Fruit fly (Drosophila melanogaster) whole organism, embryonic: Measurements from ENCODE around the gene FucTD.

Experiments used
- CG10979 ChIP-seq: fragments of 200-800 bp; sonication (Bioruptor generic); optimal IDR thresholded peaks from 2 replicates; lab custom pipeline; 2018; ENCODE audit warnings: missing biosample characterization, mild to moderate bottlenecking, missing genetic modification characterization, moderate library complexity
- CG11695 ChIP-seq: fragments of 200-800 bp; sonication (Bioruptor generic); IDR thresholded peaks from 3 replicates; pipeline ENCODE4 v1.3.6; 2022; ENCODE audit warnings: missing biosample characterization, missing genetic modification characterization
- CG12071 ChIP-seq: fragments of 200-800 bp; sonication (Bioruptor generic); optimal IDR thresholded peaks from 3 replicates; lab custom pipeline; 2018; ENCODE audit warnings: missing biosample characterization, mild to moderate bottlenecking, missing genetic modification characterization
- CG12769 ChIP-seq: fragments of 200-800 bp; sonication (Bioruptor generic); optimal IDR thresholded peaks from 2 replicates; lab custom pipeline; 2019; ENCODE audit warnings: missing biosample characterization, mild to moderate bottlenecking, missing genetic modification characterization, moderate library complexity
- CG13624 ChIP-seq: fragments of 200-800 bp; sonication (Bioruptor generic); optimal IDR thresholded peaks from 2 replicates; lab custom pipeline; 2016; ENCODE audit warnings: missing biosample characterization, missing genetic modification characterization
- CG14441 ChIP-seq: fragments of 200-800 bp; sonication (Bioruptor generic); IDR thresholded peaks from 2 replicates; pipeline ENCODE4 v1.3.6; 2022; ENCODE audit warnings: missing biosample characterization, missing genetic modification characterization
- CG15269 ChIP-seq: fragments of 200-800 bp; sonication (Bioruptor generic); optimal IDR thresholded peaks from 2 replicates; lab custom pipeline; 2018; ENCODE audit warnings: missing biosample characterization, mild to moderate bottlenecking, missing genetic modification characterization, moderate library complexity
- CG15696 ChIP-seq: fragments of 200-800 bp; sonication (Bioruptor generic); optimal IDR thresholded peaks from 2 replicates; lab custom pipeline; 2019; ENCODE audit warnings: missing biosample characterization, mild to moderate bottlenecking, missing genetic modification characterization, moderate library complexity
- CG17361 ChIP-seq: fragments of 200-800 bp; sonication (Bioruptor generic); IDR thresholded peaks from 3 replicates; pipeline ENCODE4 v1.3.6; 2022; ENCODE audit warnings: missing biosample characterization, missing genetic modification characterization
- CG2889 ChIP-seq: fragments of 200-800 bp; sonication (Bioruptor generic); IDR thresholded peaks from 3 replicates; pipeline ENCODE4 v1.3.6; 2022; ENCODE audit warnings: missing biosample characterization, missing genetic modification characterization
- CG30020 ChIP-seq: fragments of 200-800 bp; optimal IDR thresholded peaks from 2 replicates; lab custom pipeline; 2019; ENCODE audit warnings: missing biosample characterization, mild to moderate bottlenecking, missing genetic modification characterization, moderate library complexity
- CG30403 ChIP-seq: fragments of 200-800 bp; sonication (Bioruptor generic); optimal IDR thresholded peaks from 3 replicates; lab custom pipeline; 2016; ENCODE audit warnings: missing biosample characterization, missing genetic modification characterization
- CG43689 ChIP-seq: fragments of 200-800 bp; sonication (Bioruptor generic); IDR thresholded peaks from 2 replicates; pipeline ENCODE4 v1.3.6; 2022; ENCODE audit warnings: missing biosample characterization, missing genetic modification characterization
- CG4707 ChIP-seq: fragments of 200-800 bp; sonication (Bioruptor generic); optimal IDR thresholded peaks from 2 replicates; lab custom pipeline; 2018; ENCODE audit warnings: missing biosample characterization, mild to moderate bottlenecking, missing genetic modification characterization, moderate library complexity
- CG7372 ChIP-seq: fragments of 200-800 bp; sonication (Bioruptor generic); IDR thresholded peaks from 2 replicates; pipeline ENCODE4 v1.3.6; 2022; ENCODE audit warnings: missing biosample characterization, missing genetic modification characterization
- CG8388 ChIP-seq: fragments of 200-800 bp; sonication (Bioruptor generic); optimal IDR thresholded peaks from 2 replicates; lab custom pipeline; 2019; ENCODE audit warnings: missing biosample characterization, mild to moderate bottlenecking, missing genetic modification characterization, moderate library complexity
- CG8765 ChIP-seq: fragments of 200-800 bp; sonication (Bioruptor generic); IDR thresholded peaks from 2 replicates; pipeline ENCODE4 v1.3.6; 2022; ENCODE audit warnings: missing biosample characterization, missing genetic modification characterization
- CG9215 ChIP-seq: fragments of 200-800 bp; sonication (Bioruptor generic); IDR thresholded peaks from 2 replicates; pipeline ENCODE4 v1.3.6; 2022; ENCODE audit warnings: missing biosample characterization, missing genetic modification characterization
- Dip2 ChIP-seq: fragments of 200-800 bp; sonication (Bioruptor generic); IDR thresholded peaks from 2 replicates; pipeline ENCODE4 v1.3.6; 2022; ENCODE audit warnings: missing biosample characterization, missing genetic modification characterization
- Dll ChIP-seq: fragments of 200-800 bp; sonication (Bioruptor generic); IDR thresholded peaks from 4 replicates; pipeline ENCODE4 v1.3.6; 2022; ENCODE audit warnings: missing biosample characterization, missing genetic modification characterization; ENCODE audit not compliant: partially characterized antibody
- Eip74EF ChIP-seq, 2 experiments: fragments of 200-800 bp in 1 of 2; fragments of >200 bp in 1 of 2; sonication (Bioruptor generic) in 1 of 2; optimal IDR thresholded peaks; 2 replicates each; lab custom pipeline; 2017 to 2019; ENCODE audit warnings: missing biosample characterization in 2 of 2, missing genetic modification characterization in 2 of 2, mild to moderate bottlenecking in 1 of 2, moderate library complexity in 1 of 2
- Ets97D ChIP-seq: fragments of 200-800 bp; sonication (Bioruptor generic); optimal IDR thresholded peaks from 3 replicates; lab custom pipeline; 2016; ENCODE audit warnings: missing biosample characterization, missing genetic modification characterization
- Fer3 ChIP-seq: fragments of 200-800 bp; sonication (Bioruptor generic); optimal IDR thresholded peaks from 2 replicates; lab custom pipeline; 2018; ENCODE audit warnings: missing biosample characterization, mild to moderate bottlenecking, missing genetic modification characterization, moderate library complexity
- MTF-1 ChIP-seq: fragments of 200-800 bp; sonication (Bioruptor generic); optimal IDR thresholded peaks from 2 replicates; lab custom pipeline; 2018; ENCODE audit warnings: missing biosample characterization, mild to moderate bottlenecking, missing genetic modification characterization, borderline replicate concordance
- Myb ChIP-seq: fragments of 200-800 bp; sonication (Bioruptor generic); optimal IDR thresholded peaks from 2 replicates; lab custom pipeline; 2016; ENCODE audit warnings: missing biosample characterization, missing genetic modification characterization
- Pdp1 ChIP-seq, 2 experiments: fragments of 200-800 bp; sonication (Bioruptor generic); optimal IDR thresholded peaks; 3 replicates each; lab custom pipeline; 2016; ENCODE audit warnings: missing biosample characterization in 2 of 2, missing genetic modification characterization in 2 of 2, mild to moderate bottlenecking in 1 of 2, moderate library complexity in 1 of 2
- Rfx ChIP-seq: fragments of 200-800 bp; sonication (Bioruptor generic); IDR thresholded peaks from 2 replicates; pipeline ENCODE4 v1.3.6; 2022; ENCODE audit warnings: missing biosample characterization, missing genetic modification characterization
- Taf1 ChIP-seq: fragments of 200-800 bp; sonication (Bioruptor generic); IDR thresholded peaks from 2 replicates; pipeline ENCODE4 v1.3.6; 2022; ENCODE audit warnings: missing biosample characterization, missing genetic modification characterization
- Usf ChIP-seq: fragments of 200-800 bp; sonication (Bioruptor generic); optimal IDR thresholded peaks from 2 replicates; lab custom pipeline; 2017; ENCODE audit warnings: missing genotype, missing biosample characterization, missing genetic modification characterization
- Xbp1 ChIP-seq: fragments of 200-800 bp; sonication (Bioruptor generic); optimal IDR thresholded peaks from 3 replicates; lab custom pipeline; 2016; ENCODE audit warnings: missing biosample characterization, mild to moderate bottlenecking, missing genetic modification characterization
- YL-1 ChIP-seq: fragments of 200-800 bp; sonication (Bioruptor generic); optimal IDR thresholded peaks from 3 replicates; lab custom pipeline; 2017; ENCODE audit warnings: missing biosample characterization, mild to moderate bottlenecking, missing genetic modification characterization
- al ChIP-seq: fragments of 200-800 bp; sonication (Bioruptor generic); IDR thresholded peaks from 2 replicates; pipeline ENCODE4 v1.3.6; 2022; ENCODE audit warnings: missing biosample characterization, missing genetic modification characterization
- az2 ChIP-seq: fragments of 200-800 bp; sonication (Bioruptor generic); optimal IDR thresholded peaks from 3 replicates; lab custom pipeline; 2016; ENCODE audit warnings: missing biosample characterization, missing genetic modification characterization
- bsh ChIP-seq, 2 experiments: fragments of 200-800 bp; sonication (Bioruptor generic); optimal IDR thresholded peaks; 2 replicates each; lab custom pipeline; 2017 to 2018; ENCODE audit warnings: mild to moderate bottlenecking in 2 of 2, missing biosample characterization in 2 of 2, missing genetic modification characterization in 2 of 2, moderate library complexity in 1 of 2
- chinmo ChIP-seq: fragments of 200-800 bp; sonication (Bioruptor generic); IDR thresholded peaks from 4 replicates; pipeline ENCODE4 v1.3.6; 2022; ENCODE audit warnings: missing biosample characterization, missing genetic modification characterization; ENCODE audit not compliant: partially characterized antibody
- crp ChIP-seq, 2 experiments: fragments of 200-800 bp; sonication (Bioruptor generic); optimal IDR thresholded peaks; 2 replicates in 1 of 2; 3 replicates in 1 of 2; lab custom pipeline; 2017; ENCODE audit warnings: missing biosample characterization in 2 of 2, missing genetic modification characterization in 2 of 2, mild to moderate bottlenecking in 1 of 2, moderate library complexity in 1 of 2
- dmrt99B ChIP-seq: fragments of 200-800 bp; sonication (Bioruptor generic); optimal IDR thresholded peaks from 2 replicates; lab custom pipeline; 2018; ENCODE audit warnings: missing biosample characterization, mild to moderate bottlenecking, missing genetic modification characterization, moderate library complexity
- dpn ChIP-seq, 2 experiments: fragments of 200-800 bp; sonication (Bioruptor generic); optimal IDR thresholded peaks; 3 replicates each; lab custom pipeline; 2016; ENCODE audit warnings: missing biosample characterization in 2 of 2, missing genetic modification characterization in 2 of 2
- gce ChIP-seq: fragments of 200-800 bp; sonication (Bioruptor generic); IDR thresholded peaks from 3 replicates; pipeline ENCODE4 v1.3.6; 2022; ENCODE audit warnings: missing biosample characterization, missing genetic modification characterization
- her ChIP-seq: fragments of 200-800 bp; sonication (Bioruptor generic); optimal IDR thresholded peaks from 2 replicates; lab custom pipeline; 2016; ENCODE audit warnings: missing biosample characterization, missing genetic modification characterization
- ken ChIP-seq: fragments of 200-800 bp; sonication (Bioruptor generic); IDR thresholded peaks from 3 replicates; pipeline ENCODE4 v1.3.6; 2022; ENCODE audit warnings: missing biosample characterization, missing genetic modification characterization
- mld ChIP-seq: fragments of 200-800 bp; sonication (Bioruptor generic); IDR thresholded peaks from 3 replicates; pipeline ENCODE4 v1.3.6; 2022; ENCODE audit warnings: missing biosample characterization, missing genetic modification characterization; ENCODE audit not compliant: partially characterized antibody
- nmo ChIP-seq: fragments of 200-800 bp; sonication (Bioruptor generic); optimal IDR thresholded peaks from 2 replicates; lab custom pipeline; 2018; ENCODE audit warnings: missing biosample characterization, mild to moderate bottlenecking, missing genetic modification characterization, moderate library complexity
- pho ChIP-seq: fragments of 200-800 bp; sonication (Bioruptor generic); optimal IDR thresholded peaks from 2 replicates; lab custom pipeline; 2016; ENCODE audit warnings: missing biosample characterization, missing genetic modification characterization
- sima ChIP-seq: fragments of 200-800 bp; sonication (Bioruptor generic); optimal IDR thresholded peaks from 2 replicates; lab custom pipeline; 2016; ENCODE audit warnings: missing biosample characterization, missing genetic modification characterization
- so ChIP-seq: fragments of 200-800 bp; sonication (Bioruptor generic); IDR thresholded peaks from 3 replicates; pipeline ENCODE4 v1.3.6; 2022; ENCODE audit warnings: missing biosample characterization, missing genetic modification characterization
- tio ChIP-seq: fragments of 200-800 bp; sonication (Bioruptor generic); optimal IDR thresholded peaks from 2 replicates; lab custom pipeline; 2017; ENCODE audit warnings: missing biosample characterization, missing genetic modification characterization, inconsistent platforms
- tll ChIP-seq, 2 experiments: fragments of 200-800 bp in 1 of 2; fragments of >200 bp in 1 of 2; sonication (Bioruptor generic) in 1 of 2; optimal IDR thresholded peaks; 2 replicates each; lab custom pipeline; 2017 to 2019; ENCODE audit warnings: missing biosample characterization in 2 of 2, missing genetic modification characterization in 2 of 2, mild to moderate bottlenecking in 1 of 2, moderate library complexity in 1 of 2
- trem ChIP-seq: fragments of 200-800 bp; optimal IDR thresholded peaks from 3 replicates; lab custom pipeline; 2019; ENCODE audit warnings: missing biosample characterization, mild to moderate bottlenecking, missing genetic modification characterization, moderate library complexity
- z ChIP-seq: fragments of 200-800 bp; sonication (Bioruptor generic); IDR thresholded peaks from 3 replicates; pipeline ENCODE4 v1.3.6; 2022; ENCODE audit warnings: missing biosample characterization, missing genetic modification characterization

The FucTD gene

DNA sequence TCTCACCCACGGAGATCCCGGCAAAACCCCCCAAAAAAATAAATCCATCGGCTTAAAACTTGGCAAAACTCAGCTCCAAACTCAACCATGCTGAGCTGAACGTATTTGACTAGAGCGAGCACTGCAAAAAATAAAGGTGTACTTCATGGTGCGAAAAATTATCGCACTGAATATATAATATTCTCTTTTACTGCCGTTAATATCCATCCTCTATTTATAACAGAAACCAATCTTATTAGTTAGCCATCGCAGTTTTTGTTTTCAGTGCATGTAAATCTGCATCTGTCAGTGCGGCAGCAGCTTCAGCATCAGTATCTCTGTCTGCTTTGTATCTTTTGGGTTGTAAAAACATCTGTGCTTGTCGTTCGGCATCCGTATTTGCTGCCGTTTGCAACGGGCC lies 45.1 kb upstream of the FucTD start (continued):
- no peak for TF ChIP-seq al
- TF ChIP-seq Fer3 (tag; lab: Kevin White, UChicago), result no peak
- peak; percentile 8 for TF ChIP-seq CG15269 (tag; lab: Kevin White, UChicago)
- no peak for TF ChIP-seq z
- no peak; the same call in 2 of the 3 replicates for TF ChIP-seq so (GFP tag; lab: Robert Waterston, UW)
- TF ChIP-seq gce (GFP tag; lab: Robert Waterston, UW), result no peak
- TF ChIP-seq CG9215 (GFP tag; lab: Robert Waterston, UW), result no peak
- no peak for TF ChIP-seq CG4707 (GFP tag; lab: Kevin White, UChicago)
- TF ChIP-seq ken (GFP tag; lab: Robert Waterston, UW), result no peak
- TF ChIP-seq CG13624 (GFP tag; lab: Kevin White, UChicago), result no peak
- TF ChIP-seq mld (GFP tag; lab: Robert Waterston, UW), result no peak
- TF ChIP-seq CG30020 (tag; lab: Kevin White, UChicago), result no peak
- TF ChIP-seq CG8388, result peak; percentile 20
- TF ChIP-seq tio (GFP tag; lab: Kevin White, UChicago), result no peak
- no peak for TF ChIP-seq CG12071 (GFP tag; lab: Kevin White, UChicago)
- TF ChIP-seq YL-1 (GFP tag; lab: Kevin White, UChicago), result no peak
- no peak for TF ChIP-seq crp (GFP tag; optimal IDR thresholded peaks at IDR 0.05; lab: Kevin White, UChicago)
- no peak for TF ChIP-seq CG8765 (GFP tag; lab: Robert Waterston, UW)
- no peak for TF ChIP-seq CG43689 (GFP tag; lab: Robert Waterston, UW)
- TF ChIP-seq Usf, result no peak
- TF ChIP-seq trem (tag; lab: Kevin White, UChicago), result no peak
- peak in 1 of 2 experiments; percentile 38 for TF ChIP-seq bsh (GFP tag; optimal IDR thresholded peaks at IDR 0.05; lab: Kevin White, UChicago)
- no peak for TF ChIP-seq Taf1
- no peak for TF ChIP-seq CG7372 (GFP tag; lab: Robert Waterston, UW)
- TF ChIP-seq Dip2 (GFP tag; lab: Robert Waterston, UW), result no peak
- TF ChIP-seq CG15696, result no peak
- TF ChIP-seq Pdp1 (GFP tag; optimal IDR thresholded peaks at IDR 0.05; lab: Kevin White, UChicago), result peak; percentile 4 to 13
- TF ChIP-seq CG10979 (tag; lab: Kevin White, UChicago), result peak; percentile 32
- TF ChIP-seq dpn (GFP tag; optimal IDR thresholded peaks at IDR 0.05; lab: Kevin White, UChicago), result peak in 1 of 2 experiments; percentile 44
- no peak for TF ChIP-seq CG17361
- no peak for TF ChIP-seq tll (GFP tag; optimal IDR thresholded peaks at IDR 0.05; lab: Kevin White, UChicago)
- TF ChIP-seq Dll (GFP tag; lab: Robert Waterston, UW), result no peak
- peak; percentile 36 for TF ChIP-seq az2 (GFP tag; lab: Kevin White, UChicago)
- TF ChIP-seq her (GFP tag; lab: Kevin White, UChicago), result no peak
- no peak for TF ChIP-seq Myb
- TF ChIP-seq MTF-1, result no peak
- TF ChIP-seq Xbp1 (GFP tag; lab: Kevin White, UChicago), result peak; percentile 42
- TF ChIP-seq CG11695 (GFP tag; lab: Robert Waterston, UW), result peak; percentile 13; the same call in 1 of the 3 replicates

DNA sequence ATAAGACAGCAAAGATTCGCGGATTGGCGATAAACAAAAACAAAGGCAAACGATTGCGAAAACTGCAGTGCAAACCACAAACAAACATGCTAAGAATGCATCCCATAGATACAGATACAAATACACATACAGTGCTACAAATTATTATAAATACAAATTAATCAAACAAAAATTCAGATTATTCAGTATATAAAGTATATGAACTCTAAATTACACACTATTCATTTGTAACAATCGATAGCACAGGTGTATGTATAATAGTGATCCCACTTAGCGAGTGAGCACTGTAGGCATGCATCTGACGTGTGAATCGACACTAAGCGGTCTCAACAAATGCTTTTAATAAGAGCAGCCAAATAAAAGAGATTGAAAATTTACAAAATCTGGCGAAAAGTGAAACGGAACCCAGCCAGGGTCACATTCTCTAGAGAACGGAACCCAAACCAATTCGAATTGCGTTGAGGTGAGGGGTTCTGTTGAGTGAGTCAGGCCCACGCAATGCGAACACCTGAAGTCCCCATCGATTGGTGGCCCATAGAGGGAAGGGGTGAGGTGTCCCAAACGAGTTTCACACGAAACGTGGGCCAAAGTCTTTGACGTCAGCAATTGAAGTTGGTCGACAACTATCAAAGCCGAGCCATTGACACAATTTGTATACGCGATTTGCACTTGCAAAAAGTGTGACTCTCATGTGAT lies 41.4 kb upstream of the FucTD start:
- TF ChIP-seq sima (GFP tag; lab: Kevin White, UChicago) (no peak), CG14441 (GFP tag; lab: Robert Waterston, UW) (peak; percentile 15; the same call in 1 of the 2 replicates), CG30403 (GFP tag; lab: Kevin White, UChicago) (peak; percentile 7), Rfx (GFP tag; lab: Robert Waterston, UW) (peak; percentile 10; the same call in 1 of the 2 replicates), Eip74EF (GFP tag; optimal IDR thresholded peaks at IDR 0.05; lab: Kevin White, UChicago) (no peak), pho (GFP tag; lab: Kevin White, UChicago) (no peak), Ets97D (GFP tag; lab: Kevin White, UChicago) (no peak), dmrt99B (tag; lab: Kevin White, UChicago) (peak; percentile 13), CG12769 (peak; percentile 19), Xbp1 (GFP tag; lab: Kevin White, UChicago) (peak; percentile 28), CG2889 (GFP tag; lab: Robert Waterston, UW) (no peak), nmo (peak; percentile 18), chinmo (GFP tag; lab: Robert Waterston, UW) (peak; percentile 41; the same call in 1 of the 4 replicates)
